Fruit fly (Drosophila melanogaster): Measurements from ENCODE around the gene SdicB.

DNA sequence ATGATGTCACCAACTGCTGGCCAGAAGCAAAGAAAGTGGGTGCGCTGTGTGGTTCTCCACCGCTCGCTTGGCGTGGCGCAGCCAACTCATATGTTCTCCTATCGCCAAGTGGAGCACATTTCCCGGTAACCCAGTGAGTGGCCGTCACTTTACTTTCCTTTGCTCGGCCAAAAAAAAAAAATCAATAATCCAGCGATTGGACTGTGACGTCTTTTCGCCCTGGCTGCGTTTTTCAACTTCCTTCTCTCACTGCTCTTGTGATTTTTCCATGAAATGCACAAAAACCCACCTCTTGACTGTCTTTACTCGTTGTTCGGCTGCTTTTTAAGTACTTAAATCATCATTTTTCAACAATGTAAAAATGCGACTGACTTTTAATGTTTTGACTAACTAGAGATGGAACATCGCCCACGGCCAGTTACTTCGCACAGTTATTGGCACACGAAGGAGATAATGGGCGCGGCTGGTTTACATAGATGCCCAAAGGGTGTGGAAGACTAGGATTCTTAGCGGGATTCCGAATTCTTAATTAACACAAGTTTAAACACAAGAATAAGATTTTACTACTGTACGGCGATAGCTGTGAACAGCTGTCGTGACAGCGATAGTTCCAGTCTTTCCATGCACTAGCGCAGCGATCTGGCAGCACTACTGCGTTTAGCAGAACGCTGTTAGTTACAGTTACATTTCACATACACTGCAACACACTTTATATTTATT is 26.6 kb upstream of the SdicB start, which contains the start of gene sw:
- TF ChIP-seq kay (GFP tag; ENCODE audit: borderline replicate concordance): no peak
- TF ChIP-seq tj (GFP tag; optimal IDR thresholded peaks at IDR 0.05): no peak
- TF ChIP-seq CG33017 (tag; optimal IDR thresholded peaks at IDR 0.05): no peak
- peak; percentile 52 for TF ChIP-seq ovo (GFP tag; optimal IDR thresholded peaks at IDR 0.05)

Data from whole organism, adult.